Fruit fly (Drosophila melanogaster): Measurements from ENCODE around the gene Ccdc85.
A peak's percentile ranks its signal among the peaks of the same experiment; 100 is the strongest.

The Ccdc85 gene

dm6 chr2L:2972439-2972936, 26.6 kb upstream of the Ccdc85 start, which contains the start of the genes Rrp1 and gammaTub23C (continued):
- TF ChIP-seq CG17568 (GFP tag; optimal IDR thresholded peaks at IDR 0.05) (no peak), Abd-B (GFP tag; optimal IDR thresholded peaks at IDR 0.05) (peak; percentile 93), CG8281 (tag; optimal IDR thresholded peaks at IDR 0.05) (peak; percentile 73), BtbVII (GFP tag; optimal IDR thresholded peaks at IDR 0.05) (peak; percentile 88), GATAe (GFP tag; conservative IDR thresholded peaks at IDR 0.05) (peak; percentile 50; the same call in 1 of the 2 replicates), CG14667 (GFP tag; IDR thresholded peaks at IDR 0.05) (peak; percentile 72), Hand (GFP tag; optimal IDR thresholded peaks at IDR 0.05) (peak; percentile 75), dan (GFP tag; IDR thresholded peaks at IDR 0.05) (peak; percentile 52; the same call in 1 of the 2 replicates), kay (GFP tag; optimal IDR thresholded peaks at IDR 0.05) (peak; percentile 83), Bdp1 (GFP tag; optimal IDR thresholded peaks at IDR 0.05) (peak; percentile 57), Lhr (GFP tag; optimal IDR thresholded peaks at IDR 0.05) (peak; percentile 74), zfh1 (GFP tag; IDR thresholded peaks at IDR 0.05) (peak; percentile 70), tin (GFP tag; optimal IDR thresholded peaks at IDR 0.05) (peak; percentile 94), CrebB (tag; optimal IDR thresholded peaks at IDR 0.05) (peak; percentile 38), fd102C (GFP tag; optimal IDR thresholded peaks at IDR 0.05) (peak; percentile 54), org-1 (GFP tag; optimal IDR thresholded peaks at IDR 0.05) (peak; percentile 89), CG15269 (tag; optimal IDR thresholded peaks at IDR 0.05) (peak; percentile 90), Bteb2 (GFP tag; optimal IDR thresholded peaks at IDR 0.05) (peak; percentile 67), CG6689 (GFP tag; IDR thresholded peaks at IDR 0.05) (peak; percentile 100), CG10321 (GFP tag; IDR thresholded peaks at IDR 0.05) (peak; percentile 28; the same call in 1 of the 2 replicates), CG11723 (GFP tag; optimal IDR thresholded peaks at IDR 0.05) (peak; percentile 85), CG7987 (GFP tag; optimal IDR thresholded peaks at IDR 0.05) (peak; percentile 19), otp (GFP tag; IDR thresholded peaks at IDR 0.05) (peak; percentile 46; the same call in 1 of the 3 replicates), CG8924 (tag; optimal IDR thresholded peaks at IDR 0.05) (peak; percentile 91), CG16813 (GFP tag; IDR thresholded peaks at IDR 0.05; ENCODE audit: partially characterized antibody) (no peak), Kr (GFP tag; optimal IDR thresholded peaks at IDR 0.05) (no peak), CG2889 (GFP tag; IDR thresholded peaks at IDR 0.05) (peak; percentile 67), CG6254 (GFP tag; optimal IDR thresholded peaks at IDR 0.05) (peak; percentile 77), lola (GFP tag; optimal IDR thresholded peaks at IDR 0.05) (peak in 1 of 3 experiments; percentile 95), hth (optimal IDR thresholded peaks at IDR 0.05) (no peak), CG7786 (GFP tag; optimal IDR thresholded peaks at IDR 0.05) (peak; percentile 63), Awh (GFP tag; IDR thresholded peaks at IDR 0.05) (no peak), CG14965 (GFP tag; optimal IDR thresholded peaks at IDR 0.05; ENCODE audit: borderline replicate concordance) (no peak), CG8388 (GFP tag; optimal IDR thresholded peaks at IDR 0.05) (peak; percentile 89), CG15696 (tag; optimal IDR thresholded peaks at IDR 0.05) (peak; percentile 88), Trl (optimal IDR thresholded peaks at IDR 0.05) (peak in 1 of 2 experiments; percentile 3), Trl (GFP tag; optimal IDR thresholded peaks at IDR 0.05) (peak; percentile 73), Ravus (GFP tag; IDR thresholded peaks at IDR 0.05) (peak; percentile 34), CG5953 (GFP tag; IDR thresholded peaks at IDR 0.05) (peak; percentile 52), Mes4 (GFP tag; optimal IDR thresholded peaks at IDR 0.05) (peak; percentile 72), CG9932 (GFP tag; IDR thresholded peaks at IDR 0.05) (peak; percentile 85; the same call in 1 of the 2 replicates), NK7.1 (GFP tag; optimal IDR thresholded peaks at IDR 0.05) (peak; percentile 50), CG17186 (GFP tag; optimal IDR thresholded peaks at IDR 0.05) (peak; percentile 64), row (GFP tag; IDR thresholded peaks at IDR 0.05) (peak; percentile 93), Adf1 (GFP tag; IDR thresholded peaks at IDR 0.05) (no peak; the same call in 1 of the 2 replicates), CG7928 (GFP tag; optimal IDR thresholded peaks at IDR 0.05) (peak; percentile 68), NC2α (GFP tag; optimal IDR thresholded peaks at IDR 0.05) (no peak), CG1832 (GFP tag; optimal IDR thresholded peaks at IDR 0.05) (no peak), salm (tag; optimal IDR thresholded peaks at IDR 0.05) (peak; percentile 61), dmrt11E (tag; optimal IDR thresholded peaks at IDR 0.05) (peak; percentile 90)

Data from whole organism, embryonic.